Worm (Caenorhabditis elegans) whole organism, midembryonic: ENCODE results near the gene F41E6.12.

Experiments
- T22C8.4 ChIP-seq: fragments of 200-800 bp; sonication (Bioruptor generic); IDR thresholded peaks from 2 replicates; pipeline ENCODE4 v1.3.6; 2022; ENCODE audit warnings: missing genetic modification characterization, missing compliant biosample characterization
- cog-1 ChIP-seq: sonication (generic microtip); optimal IDR thresholded peaks from 2 replicates; lab custom pipeline; 2016; ENCODE audit warnings: missing genetic modification characterization, missing compliant biosample characterization
- flt-1 ChIP-seq: fragments of 200-800 bp; sonication (Bioruptor generic); IDR thresholded peaks from 2 replicates; pipeline ENCODE4 v1.3.6; 2022; ENCODE audit warnings: missing genetic modification characterization, missing compliant biosample characterization
- med-1 ChIP-seq: sonication (generic microtip); optimal IDR thresholded peaks from 2 replicates; lab custom pipeline; 2017; ENCODE audit warnings: missing genetic modification characterization, mild to moderate bottlenecking, missing compliant biosample characterization, antibody characterized with exemption, missing genetic modification reagents; ENCODE audit not compliant: insufficient read depth
- ref-1 ChIP-seq: fragments of 200-800 bp; sonication (Bioruptor generic); conservative IDR thresholded peaks from 2 replicates; pipeline ENCODE4 v1.3.6; 2022; ENCODE audit warnings: missing genetic modification reagents, missing genetic modification characterization, missing compliant biosample characterization
- tab-1 ChIP-seq: fragments of 200-800 bp; sonication (Bioruptor generic); IDR thresholded peaks from 2 replicates; pipeline ENCODE4 v1.3.6; 2022; ENCODE audit warnings: missing genetic modification characterization, missing compliant biosample characterization
- ztf-23 ChIP-seq: fragments of 200-800 bp; sonication (Bioruptor generic); IDR thresholded peaks from 2 replicates; pipeline ENCODE4 v1.3.6; 2022; ENCODE audit warnings: missing genetic modification reagents, missing genetic modification characterization, missing compliant biosample characterization
- ztf-29 ChIP-seq: fragments of 200-800 bp; sonication (Bioruptor generic); IDR thresholded peaks from 2 replicates; pipeline ENCODE4 v1.3.6; 2022; ENCODE audit warnings: missing genetic modification reagents, missing genetic modification characterization, missing compliant biosample characterization

ce11 chrV:8668224-8668623 is 39.3 kb upstream of the F41E6.12 start:
- TF ChIP-seq ztf-23 (GFP tag; lab: Robert Waterston, UW), result no peak
- TF ChIP-seq cog-1, result no peak
- TF ChIP-seq tab-1 (GFP tag; lab: Robert Waterston, UW), result no peak
- no peak for TF ChIP-seq ztf-29 (GFP tag; lab: Robert Waterston, UW)
- no peak for TF ChIP-seq T22C8.4 (GFP tag; lab: Robert Waterston, UW)
- no peak for TF ChIP-seq med-1 (GFP tag; lab: Kevin White, UChicago)
- no peak for TF ChIP-seq ref-1 (GFP tag; lab: Robert Waterston, UW)
- TF ChIP-seq flt-1 (GFP tag; lab: Robert Waterston, UW), result no peak
